Worm (Caenorhabditis elegans): Measurements from ENCODE around the gene pfd-5.
A peak's percentile ranks its signal among the peaks of the same experiment; 100 is the strongest.

pfd-5 gene

DNA sequence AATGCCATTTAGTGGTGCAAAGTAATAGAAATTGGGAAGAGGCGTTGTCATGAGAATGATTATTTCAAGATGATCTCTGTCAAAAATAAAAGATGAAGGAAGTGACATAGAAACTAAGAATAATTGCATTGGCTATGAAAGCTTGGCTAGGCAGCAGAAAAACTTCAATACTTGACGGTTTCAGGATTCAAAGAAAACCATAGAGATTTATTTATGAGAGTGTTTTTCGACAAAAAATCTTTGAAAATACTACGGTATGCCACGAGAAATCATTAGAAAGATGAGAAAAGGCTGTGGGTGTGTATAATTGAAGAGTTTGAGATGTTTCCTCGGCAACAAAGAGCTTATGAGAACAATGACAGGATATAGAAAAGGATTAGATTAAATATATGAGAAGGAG, 13.2 kb downstream of the pfd-5 start, which contains the start of gene F37C12.14:
Gene F37C12.14, minus strand, starts transcription at position 101 of the 400 bp plus-strand sequence.
- TF ChIP-seq elt-3 (tag; optimal IDR thresholded peaks at IDR 0.05) (no peak), ceh-88 (GFP tag; IDR thresholded peaks at IDR 0.05) (no peak), tlp-1 (tag; optimal IDR thresholded peaks at IDR 0.05) (no peak), pax-3 (tag; optimal IDR thresholded peaks at IDR 0.05) (no peak), ces-1 (GFP tag; optimal IDR thresholded peaks at IDR 0.05) (no peak), ztf-4 (tag; optimal IDR thresholded peaks at IDR 0.05) (no peak), blmp-1 (tag; optimal IDR thresholded peaks at IDR 0.05) (no peak), nhr-11 (tag; optimal IDR thresholded peaks at IDR 0.05) (no peak), ztf-11 (tag; optimal IDR thresholded peaks at IDR 0.05) (no peak), irx-1 (tag; optimal IDR thresholded peaks at IDR 0.05) (no peak)

DNA sequence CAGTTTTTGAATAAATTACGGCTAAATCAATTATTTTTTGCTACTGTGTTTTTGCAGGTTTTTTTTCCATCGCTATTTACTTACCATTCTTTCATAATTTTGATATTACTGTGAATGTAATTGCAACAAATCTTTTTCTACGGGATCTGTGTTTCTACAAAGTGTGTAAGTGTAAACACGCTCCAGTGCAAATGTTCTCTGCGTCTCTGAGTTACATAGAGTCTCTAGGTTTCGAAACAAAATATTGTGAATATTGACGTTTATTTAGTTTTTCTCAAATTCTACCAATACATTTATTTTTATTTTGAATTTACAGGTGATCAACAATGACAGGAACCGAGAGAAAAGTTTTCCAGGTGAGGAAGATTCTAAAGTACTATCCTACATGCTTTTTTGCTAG, 14.7 kb downstream of the pfd-5 start, which contains the start of gene yju-2:
Gene yju-2, plus strand, starts transcription at position 315 of the 400 bp plus-strand sequence.
- TF ChIP-seq lin-15B (tag; optimal IDR thresholded peaks at IDR 0.05), result peak; percentile 82
- peak; percentile 30 for TF ChIP-seq nhr-19 (GFP tag; conservative IDR thresholded peaks at IDR 0.05)
- TF ChIP-seq lin-39 (tag; optimal IDR thresholded peaks at IDR 0.05), result no peak
- TF ChIP-seq snu-23 (GFP tag; optimal IDR thresholded peaks at IDR 0.05), result peak; percentile 72
- peak; percentile 49 for TF ChIP-seq isw-1 (GFP tag; IDR thresholded peaks at IDR 0.05)
- peak; percentile 51 for TF ChIP-seq nhr-237 (tag; optimal IDR thresholded peaks at IDR 0.05)
- peak; percentile 21 for TF ChIP-seq nhr-77 (tag; optimal IDR thresholded peaks at IDR 0.05)
- TF ChIP-seq unc-86 (tag; optimal IDR thresholded peaks at IDR 0.05), result peak; percentile 16
- TF ChIP-seq ceh-8 (GFP tag; optimal IDR thresholded peaks at IDR 0.05), result no peak
- no peak for TF ChIP-seq pqm-1 (tag; optimal IDR thresholded peaks at IDR 0.05)
- TF ChIP-seq dpl-1 (GFP tag; optimal IDR thresholded peaks at IDR 0.05), result peak; percentile 51 to 72 (median 70)
- peak; percentile 1 for TF ChIP-seq vab-15 (tag; optimal IDR thresholded peaks at IDR 0.05)
- TF ChIP-seq xbp-1 (tag; optimal IDR thresholded peaks at IDR 0.05), result peak; percentile 54
- TF ChIP-seq ama-1 (optimal IDR thresholded peaks at IDR 0.05), result peak; percentile 31
- TF ChIP-seq elt-3 (tag; optimal IDR thresholded peaks at IDR 0.05), result peak in 1 of 6 experiments; percentile 47
- TF ChIP-seq ceh-88 (GFP tag; IDR thresholded peaks at IDR 0.05), result peak; percentile 9; the same call in 1 of the 2 replicates
- peak in 1 of 2 experiments; percentile 57 for TF ChIP-seq egl-27 (tag; optimal IDR thresholded peaks at IDR 0.05)
- TF ChIP-seq blmp-1 (tag; optimal IDR thresholded peaks at IDR 0.05), result peak; percentile 63
- peak; percentile 27 for TF ChIP-seq swsn-7 (tag; optimal IDR thresholded peaks at IDR 0.05)
- TF ChIP-seq nhr-90 (tag; optimal IDR thresholded peaks at IDR 0.05; ENCODE audit: poor library complexity), result peak; percentile 41
- peak; percentile 56 for TF ChIP-seq lir-3 (tag; optimal IDR thresholded peaks at IDR 0.05; ENCODE audit: poor library complexity)
- TF ChIP-seq ztf-4 (tag; optimal IDR thresholded peaks at IDR 0.05), result peak; percentile 28
- peak; percentile 70 for TF ChIP-seq lin-13 (GFP tag; optimal IDR thresholded peaks at IDR 0.05)
- no peak for TF ChIP-seq nhr-84 (tag; optimal IDR thresholded peaks at IDR 0.05)
- peak; percentile 65 for TF ChIP-seq rnt-1 (tag; optimal IDR thresholded peaks at IDR 0.05)
- no peak for TF ChIP-seq sup-37 (GFP tag; optimal IDR thresholded peaks at IDR 0.05)
- TF ChIP-seq F16B12.6 (tag; optimal IDR thresholded peaks at IDR 0.05), result peak; percentile 45
- peak; percentile 54 for TF ChIP-seq fos-1 (tag; optimal IDR thresholded peaks at IDR 0.05)
- TF ChIP-seq nhr-85 (tag), result peak; percentile 67
- peak; percentile 59 for TF ChIP-seq skn-1 (tag; optimal IDR thresholded peaks at IDR 0.05)
- peak; percentile 33 for TF ChIP-seq fkh-8 (tag; optimal IDR thresholded peaks at IDR 0.05)
- TF ChIP-seq nhr-20 (tag; optimal IDR thresholded peaks at IDR 0.05), result peak; percentile 40
- no peak for TF ChIP-seq nhr-76 (tag; optimal IDR thresholded peaks at IDR 0.05)
- TF ChIP-seq ces-1 (GFP tag; optimal IDR thresholded peaks at IDR 0.05), result no peak
- TF ChIP-seq lin-14 (GFP tag; optimal IDR thresholded peaks at IDR 0.05), result peak; percentile 59
- TF ChIP-seq C16A3.4 (tag; optimal IDR thresholded peaks at IDR 0.05), result peak; percentile 78
- TF ChIP-seq ceh-82 (tag; optimal IDR thresholded peaks at IDR 0.05), result peak in 2 of 3 experiments; percentile 28 to 75
- TF ChIP-seq sptf-1 (tag; optimal IDR thresholded peaks at IDR 0.05), result no peak
- peak; percentile 69 for TF ChIP-seq nhr-71 (tag; optimal IDR thresholded peaks at IDR 0.05)
- TF ChIP-seq lsy-2 (tag; optimal IDR thresholded peaks at IDR 0.05), result peak; percentile 64 to 90
- TF ChIP-seq lin-35 (GFP tag; optimal IDR thresholded peaks at IDR 0.05), result peak; percentile 53 to 86
- peak; percentile 47 for TF ChIP-seq mep-1 (tag; optimal IDR thresholded peaks at IDR 0.05)
- TF ChIP-seq nhr-47 (tag; optimal IDR thresholded peaks at IDR 0.05), result peak; percentile 61
- TF ChIP-seq hlh-17 (GFP tag; optimal IDR thresholded peaks at IDR 0.05; ENCODE audit: borderline replicate concordance), result no peak
- TF ChIP-seq irx-1 (tag; optimal IDR thresholded peaks at IDR 0.05), result no peak
- TF ChIP-seq hpl-2 (GFP tag; optimal IDR thresholded peaks at IDR 0.05), result peak; percentile 33

Measured in whole organism, L1 larva.